Fruit fly (Drosophila melanogaster) whole organism, wandering third instar larva: ENCODE data around the gene CG9512.

Source experiments
- Abd-B ChIP-seq: fragments of >200 bp; optimal IDR thresholded peaks from 2 replicates; lab custom pipeline; 2017; ENCODE audit warnings: missing biosample characterization, missing genetic modification characterization
- CrebA ChIP-seq: fragments of 200-800 bp; sonication (Bioruptor generic); optimal IDR thresholded peaks from 2 replicates; lab custom pipeline; 2016; ENCODE audit warnings: missing biosample characterization, mild to moderate bottlenecking, missing genetic modification characterization, borderline replicate concordance
- Dfd ChIP-seq: fragments of >200 bp; optimal IDR thresholded peaks from 2 replicates; lab custom pipeline; 2017; ENCODE audit warnings: missing biosample characterization, missing genetic modification characterization
- Hr78 ChIP-seq: fragments of >200 bp; optimal IDR thresholded peaks from 2 replicates; lab custom pipeline; 2017; ENCODE audit warnings: missing biosample characterization, missing genetic modification characterization
- br ChIP-seq: fragments of 200-800 bp; sonication (Bioruptor generic); optimal IDR thresholded peaks from 2 replicates; lab custom pipeline; 2016; ENCODE audit warnings: missing biosample characterization, missing genetic modification characterization
- fru ChIP-seq: fragments of 200-800 bp; sonication (Bioruptor generic); optimal IDR thresholded peaks from 3 replicates; lab custom pipeline; 2016; ENCODE audit warnings: missing biosample characterization, mild to moderate bottlenecking, missing genetic modification characterization
- jim ChIP-seq: fragments of 175-275, 200-325 bp; sonication (Bioruptor generic); optimal IDR thresholded peaks from 2 replicates; lab custom pipeline; 2016; ENCODE audit warnings: missing biosample characterization, mild to moderate bottlenecking, missing genetic modification characterization
- pan ChIP-seq: fragments of >200 bp; optimal IDR thresholded peaks from 2 replicates; lab custom pipeline; 2017
- psq ChIP-seq: fragments of 200-800 bp; sonication (Bioruptor generic); optimal IDR thresholded peaks from 3 replicates; lab custom pipeline; 2017; ENCODE audit warnings: missing biosample characterization, mild to moderate bottlenecking, missing genetic modification characterization, moderate library complexity
- tai ChIP-seq: sonication (Bioruptor generic); optimal IDR thresholded peaks from 2 replicates; lab custom pipeline; 2016; ENCODE audit warnings: missing biosample characterization, missing genetic modification characterization

DNA sequence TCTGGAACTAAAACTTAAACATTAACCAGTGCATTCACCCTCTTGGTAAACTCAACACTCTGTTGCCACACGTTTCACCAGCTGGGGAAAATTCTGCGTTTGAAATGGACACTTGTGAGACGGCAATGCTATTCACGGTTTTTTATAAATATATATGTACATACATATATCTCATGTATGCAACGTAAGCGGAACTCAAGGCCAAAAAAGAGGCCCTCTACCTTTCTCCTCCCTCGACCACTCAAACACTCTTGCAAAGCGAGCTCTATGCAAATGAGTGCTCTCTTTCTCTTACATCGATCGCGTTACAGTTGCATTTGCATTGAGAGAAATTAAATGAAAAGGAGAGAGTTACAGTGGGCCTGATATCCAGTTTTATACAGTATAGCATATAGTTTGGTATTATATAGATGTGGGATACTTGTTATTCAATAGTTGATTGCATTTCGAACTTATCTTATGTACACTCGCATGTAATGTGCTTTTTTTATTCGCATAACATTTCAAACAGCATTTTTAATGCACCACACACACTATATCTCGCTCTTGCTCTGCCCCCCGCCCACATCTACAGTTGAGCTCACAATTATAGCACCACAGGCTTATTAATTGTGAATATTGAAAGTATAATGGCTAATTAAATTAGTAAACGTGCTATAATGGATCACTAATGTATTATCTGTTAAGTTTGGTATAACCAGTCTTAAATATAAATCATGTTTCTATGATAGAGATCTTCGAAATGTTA, 46.9 kb upstream of the CG9512 start:
- TF ChIP-seq br (peak; percentile 39), Hr78 (no peak), psq (GFP tag; lab: Kevin White, UChicago) (peak; percentile 35), Abd-B (GFP tag; lab: Kevin White, UChicago) (no peak), Dfd (GFP tag; lab: Kevin White, UChicago) (no peak), tai (GFP tag; lab: Kevin White, UChicago) (no peak), jim (GFP tag; lab: Kevin White, UChicago) (no peak), pan (lab: Kevin White, UChicago) (no peak), fru (GFP tag; lab: Kevin White, UChicago) (peak; percentile 77), CrebA (GFP tag; lab: Kevin White, UChicago) (no peak)
